ENCODE assay signal across 3 worm cellular contexts in genomic region chrIII:8307356-8307755, ce11.
TF ChIP-seq lines count a peak whose summit lies in the region.

F10E9.7 (minus strand) TSS chrIII:8307441.
F10E9.5 (plus strand) TSS chrIII:8307592.

TF ChIP-seq in whole organism, L1 larva, 84 proteins besides CTCF, POLR2A, EP300 and RAD21 (continued from another document and continues in another):
- TF ChIP-seq lin-39 (tag; optimal IDR thresholded peaks at IDR 0.05; lab: Kevin White, UChicago) (peak; percentile 87), vab-15 (tag; optimal IDR thresholded peaks at IDR 0.05; lab: Kevin White, UChicago) (peak; percentile 82), tlp-1 (tag; optimal IDR thresholded peaks at IDR 0.05; lab: Kevin White, UChicago) (no peak), lin-35 (GFP tag; optimal IDR thresholded peaks at IDR 0.05; lab: Kevin White, UChicago) (peak; percentile 90 to 93), nhr-11 (tag; optimal IDR thresholded peaks at IDR 0.05; lab: Kevin White, UChicago) (no peak), C16A3.4 (tag; optimal IDR thresholded peaks at IDR 0.05; lab: Kevin White, UChicago) (peak; percentile 92), mef-2 (tag; optimal IDR thresholded peaks at IDR 0.05; lab: Kevin White, UChicago) (no peak), ets-5 (GFP tag; IDR thresholded peaks at IDR 0.05; lab: Robert Waterston, UW) (no peak), egl-27 (tag; optimal IDR thresholded peaks at IDR 0.05; lab: Kevin White, UChicago) (no peak), unc-86 (tag; optimal IDR thresholded peaks at IDR 0.05; lab: Kevin White, UChicago) (peak; percentile 86), F16B12.6 (tag; optimal IDR thresholded peaks at IDR 0.05; lab: Kevin White, UChicago) (peak; percentile 66), ceh-8 (GFP tag; optimal IDR thresholded peaks at IDR 0.05; lab: Kevin White, UChicago) (peak; percentile 94), C34B4.2 (tag; optimal IDR thresholded peaks at IDR 0.05; lab: Kevin White, UChicago) (no peak), elt-2 (tag; optimal IDR thresholded peaks at IDR 0.05; lab: Kevin White, UChicago) (peak; percentile 90), egl-13 (tag; optimal IDR thresholded peaks at IDR 0.05; lab: Kevin White, UChicago) (peak; percentile 96), blmp-1 (tag; optimal IDR thresholded peaks at IDR 0.05; lab: Kevin White, UChicago) (peak; percentile 88), lin-14 (GFP tag; optimal IDR thresholded peaks at IDR 0.05; lab: Kevin White, UChicago) (peak; percentile 97), nhr-77 (tag; optimal IDR thresholded peaks at IDR 0.05; lab: Kevin White, UChicago) (no peak), lir-3 (tag; optimal IDR thresholded peaks at IDR 0.05; lab: Kevin White, UChicago; ENCODE audit: poor library complexity) (peak; percentile 98), nhr-85 (tag; lab: Kevin White, UChicago) (peak; percentile 96), snpc-4 (tag; optimal IDR thresholded peaks at IDR 0.05; lab: Kevin White, UChicago) (peak; percentile 75), tbx-2 (tag; optimal IDR thresholded peaks at IDR 0.05; lab: Kevin White, UChicago) (peak; percentile 96), nhr-71 (tag; optimal IDR thresholded peaks at IDR 0.05; lab: Kevin White, UChicago) (peak; percentile 97), lsy-2 (tag; optimal IDR thresholded peaks at IDR 0.05; lab: Kevin White, UChicago) (peak; percentile 95 to 96), pag-3 (tag; optimal IDR thresholded peaks at IDR 0.05; lab: Kevin White, UChicago; ENCODE audit: borderline replicate concordance, insufficient read depth) (peak; percentile 16), mab-9 (GFP tag; IDR thresholded peaks at IDR 0.05; lab: Robert Waterston, UW) (peak; percentile 91), mdl-1 (tag; optimal IDR thresholded peaks at IDR 0.05; lab: Kevin White, UChicago) (peak in 1 of 2 experiments; percentile 75), fkh-10 (GFP tag; optimal IDR thresholded peaks at IDR 0.05; lab: Kevin White, UChicago) (no peak), Y116A8C.19 (tag; optimal IDR thresholded peaks at IDR 0.05; lab: Kevin White, UChicago; ENCODE audit: borderline replicate concordance) (peak; percentile 99), nhr-19 (GFP tag; conservative IDR thresholded peaks at IDR 0.05; lab: Robert Waterston, UW) (peak; percentile 95), fkh-8 (tag; optimal IDR thresholded peaks at IDR 0.05; lab: Kevin White, UChicago) (peak; percentile 92), nhr-84 (tag; optimal IDR thresholded peaks at IDR 0.05; lab: Kevin White, UChicago) (no peak), dpl-1 (GFP tag; optimal IDR thresholded peaks at IDR 0.05; lab: Kevin White, UChicago) (peak; percentile 84 to 93 (median 89)), aha-1 (tag; optimal IDR thresholded peaks at IDR 0.05; lab: Kevin White, UChicago) (peak; percentile 4), nhr-76 (tag; optimal IDR thresholded peaks at IDR 0.05; lab: Kevin White, UChicago) (no peak), ceh-88 (GFP tag; IDR thresholded peaks at IDR 0.05; lab: Robert Waterston, UW) (peak; percentile 91), aly-2 (tag; optimal IDR thresholded peaks at IDR 0.05; lab: Kevin White, UChicago) (peak; percentile 65), sptf-1 (tag; optimal IDR thresholded peaks at IDR 0.05; lab: Kevin White, UChicago) (no peak), nhr-90 (tag; optimal IDR thresholded peaks at IDR 0.05; lab: Kevin White, UChicago; ENCODE audit: poor library complexity) (peak; percentile 98), ces-1 (GFP tag; optimal IDR thresholded peaks at IDR 0.05; lab: Kevin White, UChicago) (no peak), grh-1 (GFP tag; IDR thresholded peaks at IDR 0.05; lab: Robert Waterston, UW) (no peak; the same call in 1 of the 2 replicates), hlh-4 (tag; optimal IDR thresholded peaks at IDR 0.05; lab: Kevin White, UChicago) (peak; percentile 85), swsn-7 (tag; optimal IDR thresholded peaks at IDR 0.05; lab: Kevin White, UChicago) (peak; percentile 95)

TF ChIP-seq in whole organism, L3 larva, 47 proteins besides CTCF, POLR2A, EP300 and RAD21 (continued from another document):
- TF ChIP-seq elt-3 (tag; optimal IDR thresholded peaks at IDR 0.05; lab: Kevin White, UChicago), result no peak
- peak; percentile 30 for TF ChIP-seq fkh-10 (GFP tag; optimal IDR thresholded peaks at IDR 0.05; lab: Kevin White, UChicago)
- TF ChIP-seq nhr-23 (tag; optimal IDR thresholded peaks at IDR 0.05; lab: Kevin White, UChicago), result peak; percentile 96
- peak; percentile 86 for TF ChIP-seq snpc-4 (tag; optimal IDR thresholded peaks at IDR 0.05; lab: Kevin White, UChicago)
- peak; percentile 58 for TF ChIP-seq skn-1 (tag; optimal IDR thresholded peaks at IDR 0.05; lab: Kevin White, UChicago)
- TF ChIP-seq lsy-12 (tag; optimal IDR thresholded peaks at IDR 0.05; lab: Kevin White, UChicago), result peak; percentile 89
- TF ChIP-seq lin-15B (tag; optimal IDR thresholded peaks at IDR 0.05; lab: Kevin White, UChicago), result peak; percentile 97
- TF ChIP-seq elt-2 (tag; optimal IDR thresholded peaks at IDR 0.05; lab: Kevin White, UChicago), result peak; percentile 53
- no peak for TF ChIP-seq jun-1 (tag; optimal IDR thresholded peaks at IDR 0.05; lab: Kevin White, UChicago)
- no peak for TF ChIP-seq ama-1 (optimal IDR thresholded peaks at IDR 0.05; lab: Kevin White, UChicago)
- peak; percentile 60 for TF ChIP-seq nhr-67 (tag; optimal IDR thresholded peaks at IDR 0.05; lab: Kevin White, UChicago)
- TF ChIP-seq fos-1 (tag; optimal IDR thresholded peaks at IDR 0.05; lab: Kevin White, UChicago), result no peak
- TF ChIP-seq nfya-1 (tag; optimal IDR thresholded peaks at IDR 0.05; lab: Kevin White, UChicago; ENCODE audit: insufficient read depth), result peak; percentile 89
- no peak for TF ChIP-seq fkh-2 (tag; optimal IDR thresholded peaks at IDR 0.05; lab: Kevin White, UChicago)
- no peak for TF ChIP-seq nhr-237 (tag; optimal IDR thresholded peaks at IDR 0.05; lab: Kevin White, UChicago)
- TF ChIP-seq ztf-4 (tag; optimal IDR thresholded peaks at IDR 0.05; lab: Kevin White, UChicago), result no peak
- TF ChIP-seq ceh-16 (tag; optimal IDR thresholded peaks at IDR 0.05; lab: Kevin White, UChicago), result no peak
- TF ChIP-seq ceh-28 (tag; optimal IDR thresholded peaks at IDR 0.05; lab: Kevin White, UChicago), result peak; percentile 32
- TF ChIP-seq tbx-2 (tag; optimal IDR thresholded peaks at IDR 0.05; lab: Kevin White, UChicago), result peak; percentile 56
- TF ChIP-seq daf-12 (tag; optimal IDR thresholded peaks at IDR 0.05; lab: Kevin White, UChicago), result no peak
- peak; percentile 96 for TF ChIP-seq pha-4 (tag; optimal IDR thresholded peaks at IDR 0.05; lab: Kevin White, UChicago)
- no peak for TF ChIP-seq unc-39 (tag; optimal IDR thresholded peaks at IDR 0.05; lab: Kevin White, UChicago)
- TF ChIP-seq lin-39 (tag; optimal IDR thresholded peaks at IDR 0.05; lab: Kevin White, UChicago), result peak; percentile 62
- TF ChIP-seq aly-2 (tag; optimal IDR thresholded peaks at IDR 0.05; lab: Kevin White, UChicago), result no peak

TF ChIP-seq in whole organism, young adult, 124 proteins besides CTCF, POLR2A, EP300 and RAD21 (continued from another document and continues in another):
- peak; percentile 21 for TF ChIP-seq somi-1 (GFP tag; optimal IDR thresholded peaks at IDR 0.05; lab: Kevin White, UChicago)
- TF ChIP-seq aptf-2 (GFP tag; conservative IDR thresholded peaks at IDR 0.05; lab: Robert Waterston, UW), result peak; percentile 84
- TF ChIP-seq nhr-90 (tag; optimal IDR thresholded peaks at IDR 0.05; lab: Kevin White, UChicago), result no peak
- TF ChIP-seq Y53F4B.3 (GFP tag; IDR thresholded peaks at IDR 0.05; lab: Robert Waterston, UW), result no peak
- TF ChIP-seq attf-5 (GFP tag; optimal IDR thresholded peaks at IDR 0.05; lab: Kevin White, UChicago), result peak; percentile 75
- TF ChIP-seq let-607 (tag; optimal IDR thresholded peaks at IDR 0.05; lab: Kevin White, UChicago), result peak in 1 of 2 experiments; percentile 82
- no peak for TF ChIP-seq Y95B8A.8 (GFP tag; IDR thresholded peaks at IDR 0.05; lab: Robert Waterston, UW)
- TF ChIP-seq him-1 (tag; optimal IDR thresholded peaks at IDR 0.05; lab: Kevin White, UChicago), result peak; percentile 38
- TF ChIP-seq bed-1 (GFP tag; IDR thresholded peaks at IDR 0.05; lab: Robert Waterston, UW), result no peak
- TF ChIP-seq Y67H2A.10 (GFP tag; conservative IDR thresholded peaks at IDR 0.05; lab: Robert Waterston, UW), result peak; percentile 61; the same call in 1 of the 2 replicates
- no peak for TF ChIP-seq sea-2 (GFP tag; IDR thresholded peaks at IDR 0.05; lab: Robert Waterston, UW)
- no peak for TF ChIP-seq F55B11.4 (tag; optimal IDR thresholded peaks at IDR 0.05; lab: Kevin White, UChicago; ENCODE audit: borderline replicate concordance, insufficient read depth)
- TF ChIP-seq D2030.7 (GFP tag; IDR thresholded peaks at IDR 0.05; lab: Robert Waterston, UW), result peak; percentile 67
- peak; percentile 14 to 92 for TF ChIP-seq rec-8 (tag; optimal IDR thresholded peaks at IDR 0.05; lab: Kevin White, UChicago)
- TF ChIP-seq cebp-2 (GFP tag; IDR thresholded peaks at IDR 0.05; lab: Robert Waterston, UW), result no peak
- TF ChIP-seq rcor-1 (GFP tag; IDR thresholded peaks at IDR 0.05; lab: Robert Waterston, UW), result peak; percentile 72
- no peak for TF ChIP-seq F52B5.7 (tag; optimal IDR thresholded peaks at IDR 0.05; lab: Kevin White, UChicago)
- TF ChIP-seq F57C9.4 (tag; optimal IDR thresholded peaks at IDR 0.05; lab: Kevin White, UChicago), result peak; percentile 8
- TF ChIP-seq efl-1 (GFP tag; optimal IDR thresholded peaks at IDR 0.05; lab: Kevin White, UChicago), result peak; percentile 56
- no peak for TF ChIP-seq tbx-9 (tag; optimal IDR thresholded peaks at IDR 0.05; lab: Kevin White, UChicago; ENCODE audit: borderline replicate concordance)
- peak; percentile 94 for TF ChIP-seq unc-130 (GFP tag; optimal IDR thresholded peaks at IDR 0.05; lab: Kevin White, UChicago)
- peak; percentile 85 for TF ChIP-seq K12H6.12 (tag; optimal IDR thresholded peaks at IDR 0.05; lab: Kevin White, UChicago)
- peak; percentile 89 for TF ChIP-seq ztf-28 (GFP tag; IDR thresholded peaks at IDR 0.05; lab: Robert Waterston, UW)
- TF ChIP-seq fkh-3 (tag; optimal IDR thresholded peaks at IDR 0.05; lab: Kevin White, UChicago), result no peak
- no peak for TF ChIP-seq ama-1 (optimal IDR thresholded peaks at IDR 0.05; lab: Kevin White, UChicago)
- no peak for TF ChIP-seq ama-1 (GFP tag; optimal IDR thresholded peaks at IDR 0.05; lab: Kevin White, UChicago)
- peak; percentile 52 for TF ChIP-seq madf-8 (GFP tag; conservative IDR thresholded peaks at IDR 0.05; lab: Robert Waterston, UW)
- peak; percentile 88 for TF ChIP-seq ztf-25 (GFP tag; IDR thresholded peaks at IDR 0.05; lab: Robert Waterston, UW)
- TF ChIP-seq F57A8.1 (GFP tag; optimal IDR thresholded peaks at IDR 0.05; lab: Kevin White, UChicago), result peak; percentile 44
- no peak for TF ChIP-seq pbrm-1 (GFP tag; IDR thresholded peaks at IDR 0.05; lab: Robert Waterston, UW)
- no peak for TF ChIP-seq repo-1 (tag; optimal IDR thresholded peaks at IDR 0.05; lab: Kevin White, UChicago)
- peak; percentile 56; the same call in 1 of the 2 replicates for TF ChIP-seq nfyb-1 (GFP tag; IDR thresholded peaks at IDR 0.05; lab: Robert Waterston, UW)
- TF ChIP-seq pha-4 (tag; optimal IDR thresholded peaks at IDR 0.05; lab: Kevin White, UChicago), result no peak
- no peak for TF ChIP-seq Y56A3A.18 (GFP tag; IDR thresholded peaks at IDR 0.05; lab: Robert Waterston, UW)
- TF ChIP-seq lag-1 (GFP tag; IDR thresholded peaks at IDR 0.05; lab: Robert Waterston, UW), result no peak
- peak; percentile 96 for TF ChIP-seq ZK185.1 (tag; optimal IDR thresholded peaks at IDR 0.05; lab: Kevin White, UChicago; ENCODE audit: poor library complexity, severe bottlenecking)
- peak; percentile 78; the same call in 1 of the 2 replicates for TF ChIP-seq madf-3 (GFP tag; IDR thresholded peaks at IDR 0.05; lab: Robert Waterston, UW)
- no peak for TF ChIP-seq attf-6 (GFP tag; IDR thresholded peaks at IDR 0.05; lab: Robert Waterston, UW)
- TF ChIP-seq nhr-27 (tag; optimal IDR thresholded peaks at IDR 0.05; lab: Kevin White, UChicago), result no peak
- no peak for TF ChIP-seq nhr-120 (GFP tag; IDR thresholded peaks at IDR 0.05; lab: Robert Waterston, UW)
- TF ChIP-seq ceh-79 (tag; optimal IDR thresholded peaks at IDR 0.05; lab: Kevin White, UChicago), result no peak
- TF ChIP-seq akir-1 (GFP tag; optimal IDR thresholded peaks at IDR 0.05; lab: Kevin White, UChicago), result no peak
- no peak for TF ChIP-seq lin-26 (GFP tag; IDR thresholded peaks at IDR 0.05; lab: Robert Waterston, UW)
- TF ChIP-seq hmg-1.2 (GFP tag; IDR thresholded peaks at IDR 0.05; lab: Robert Waterston, UW), result peak; percentile 42
- peak; percentile 46 for TF ChIP-seq tlf-1 (GFP tag; optimal IDR thresholded peaks at IDR 0.05; lab: Kevin White, UChicago)
- TF ChIP-seq aptf-3 (GFP tag; IDR thresholded peaks at IDR 0.05; lab: Robert Waterston, UW), result no peak
- TF ChIP-seq nhr-80 (tag; optimal IDR thresholded peaks at IDR 0.05; lab: Kevin White, UChicago), result peak; percentile 17
- no peak for TF ChIP-seq sptf-2 (GFP tag; optimal IDR thresholded peaks at IDR 0.05; lab: Kevin White, UChicago)
- TF ChIP-seq hlh-12 (tag; optimal IDR thresholded peaks at IDR 0.05; lab: Kevin White, UChicago), result no peak
- no peak for TF ChIP-seq egrh-3 (GFP tag; IDR thresholded peaks at IDR 0.05; lab: Robert Waterston, UW)
- TF ChIP-seq hlh-26 (GFP tag; conservative IDR thresholded peaks at IDR 0.05; lab: Robert Waterston, UW), result no peak
- peak; percentile 87 for TF ChIP-seq dox-1 (GFP tag; IDR thresholded peaks at IDR 0.05; lab: Robert Waterston, UW)
- no peak for TF ChIP-seq egl-44 (GFP tag; IDR thresholded peaks at IDR 0.05; lab: Robert Waterston, UW)
- TF ChIP-seq zim-3 (tag; optimal IDR thresholded peaks at IDR 0.05; lab: Kevin White, UChicago), result peak; percentile 36
- TF ChIP-seq C17E4.6 (GFP tag; IDR thresholded peaks at IDR 0.05; lab: Robert Waterston, UW), result no peak
- peak; percentile 58 for TF ChIP-seq lsl-1 (GFP tag; optimal IDR thresholded peaks at IDR 0.05; lab: Kevin White, UChicago)
- TF ChIP-seq Y53G8AR.9 (GFP tag; conservative IDR thresholded peaks at IDR 0.05; lab: Robert Waterston, UW), result 0 out of 2 replicates have a peak, but pooled peaks have one; percentile 40
- TF ChIP-seq F49E8.2 (tag; optimal IDR thresholded peaks at IDR 0.05; lab: Kevin White, UChicago; ENCODE audit: insufficient read depth), result no peak
- TF ChIP-seq T07F8.4 (tag; optimal IDR thresholded peaks at IDR 0.05; lab: Kevin White, UChicago), result no peak
- peak; percentile 73; the same call in 1 of the 2 replicates for TF ChIP-seq mcd-1 (GFP tag; IDR thresholded peaks at IDR 0.05; lab: Robert Waterston, UW)
- 0 out of 2 replicates have a peak, but pooled peaks have one; percentile 30 for TF ChIP-seq hmg-20 (GFP tag; IDR thresholded peaks at IDR 0.05; lab: Robert Waterston, UW)
- TF ChIP-seq lir-1 (GFP tag; conservative IDR thresholded peaks at IDR 0.05; lab: Robert Waterston, UW), result peak; percentile 75; the same call in 1 of the 2 replicates
- TF ChIP-seq tbp1 (GFP tag; optimal IDR thresholded peaks at IDR 0.05; lab: Kevin White, UChicago), result peak; percentile 61
- peak; percentile 83 for TF ChIP-seq madf-10 (tag; optimal IDR thresholded peaks at IDR 0.05; lab: Kevin White, UChicago)
- peak; percentile 80 for TF ChIP-seq K11D2.4 (GFP tag; IDR thresholded peaks at IDR 0.05; lab: Robert Waterston, UW)
- TF ChIP-seq ztf-26 (tag; optimal IDR thresholded peaks at IDR 0.05; lab: Kevin White, UChicago), result no peak
- TF ChIP-seq snpc-3.4 (tag; optimal IDR thresholded peaks at IDR 0.05; lab: Kevin White, UChicago), result peak; percentile 66
- no peak for TF ChIP-seq nhr-179 (tag; optimal IDR thresholded peaks at IDR 0.05; lab: Kevin White, UChicago)
- TF ChIP-seq dpff-1 (tag; optimal IDR thresholded peaks at IDR 0.05; lab: Kevin White, UChicago), result no peak
- TF ChIP-seq B0336.3 (GFP tag; IDR thresholded peaks at IDR 0.05; lab: Robert Waterston, UW), result no peak
- TF ChIP-seq chd-7 (tag; optimal IDR thresholded peaks at IDR 0.05; lab: Kevin White, UChicago), result no peak
- no peak for TF ChIP-seq ets-4 (GFP tag; optimal IDR thresholded peaks at IDR 0.05; lab: Kevin White, UChicago)
- peak; percentile 98 for TF ChIP-seq attf-3 (GFP tag; conservative IDR thresholded peaks at IDR 0.05; lab: Robert Waterston, UW)
- peak; percentile 75 for TF ChIP-seq madf-6 (GFP tag; IDR thresholded peaks at IDR 0.05; lab: Robert Waterston, UW)
